Worm (Caenorhabditis elegans): ENCODE results near the gene dmsr-1.

The dmsr-1 gene

DNA sequence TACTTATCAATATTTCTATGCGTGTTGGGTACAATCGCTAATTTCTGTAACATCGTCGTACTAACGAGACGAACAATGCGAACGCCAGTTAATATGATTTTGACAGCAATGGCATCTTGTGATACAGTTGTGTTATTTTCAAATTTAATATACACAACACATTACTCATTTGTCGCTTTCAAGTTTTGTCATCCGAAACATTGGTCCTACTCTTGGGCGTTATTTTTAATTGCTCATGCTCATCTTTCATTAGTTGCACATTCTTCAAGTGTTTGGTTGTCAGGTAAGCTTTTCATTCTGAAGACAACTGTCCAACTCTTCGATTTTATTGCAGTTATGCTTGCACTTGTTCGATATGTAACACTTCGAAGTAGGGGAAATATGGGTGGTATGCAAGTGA is 638 bp downstream of the dmsr-1 start:
- TF ChIP-seq T22C8.4 (GFP tag; IDR thresholded peaks at IDR 0.05), result no peak
- TF ChIP-seq med-1 (GFP tag; optimal IDR thresholded peaks at IDR 0.05; ENCODE audit: insufficient read depth), result no peak
- TF ChIP-seq flt-1 (GFP tag; IDR thresholded peaks at IDR 0.05), result no peak
- no peak for TF ChIP-seq klf-2 (GFP tag; conservative IDR thresholded peaks at IDR 0.05)
- no peak for TF ChIP-seq cog-1 (tag; optimal IDR thresholded peaks at IDR 0.05)
- TF ChIP-seq ztf-29 (GFP tag; IDR thresholded peaks at IDR 0.05), result no peak
- TF ChIP-seq tab-1 (GFP tag; IDR thresholded peaks at IDR 0.05), result no peak
- TF ChIP-seq ztf-23 (GFP tag; IDR thresholded peaks at IDR 0.05), result no peak
- TF ChIP-seq ref-1 (GFP tag; conservative IDR thresholded peaks at IDR 0.05), result no peak

ce11 chrV:11443503-11443902 is 4.9 kb downstream of the dmsr-1 start, which contains the start of gene F57B7.2:
TSS of gene F57B7.2 (minus strand) at chrV:11443603.
- TF ChIP-seq T22C8.4 (GFP tag; IDR thresholded peaks at IDR 0.05) (no peak), cog-1 (tag; optimal IDR thresholded peaks at IDR 0.05) (no peak), klf-2 (GFP tag; conservative IDR thresholded peaks at IDR 0.05) (no peak), tab-1 (GFP tag; IDR thresholded peaks at IDR 0.05) (no peak), flt-1 (GFP tag; IDR thresholded peaks at IDR 0.05) (no peak), ref-1 (GFP tag; conservative IDR thresholded peaks at IDR 0.05) (no peak)

- TF ChIP-seq klf-2 (GFP tag; conservative IDR thresholded peaks at IDR 0.05) (no peak), T22C8.4 (GFP tag; IDR thresholded peaks at IDR 0.05) (peak; percentile 41; the same call in 1 of the 2 replicates)
Observed at ce11 chrV:11445375-11445774, 6.8 kb downstream of the dmsr-1 start.

DNA sequence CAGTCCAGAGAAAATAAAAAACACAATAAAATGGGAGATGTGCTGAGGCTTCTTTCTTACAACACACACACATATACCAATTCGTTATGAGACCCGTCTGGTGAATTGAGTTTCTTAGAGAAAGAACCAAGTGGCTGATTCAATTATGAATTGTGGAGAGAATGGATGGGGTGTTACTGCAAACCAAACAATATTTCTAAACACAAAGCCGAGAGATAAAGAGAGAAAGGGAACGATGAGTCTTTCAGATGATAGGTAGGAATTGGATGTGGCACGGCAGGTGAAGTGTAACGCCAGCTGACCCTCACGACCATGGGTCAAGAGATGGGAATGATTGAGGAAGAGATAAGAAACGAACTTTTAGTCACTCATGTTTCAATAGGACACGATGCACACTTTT is 7.7 kb downstream of the dmsr-1 start, which contains the start of gene mig-17:
Gene mig-17, plus strand, starts transcription at position 389 of the 400 bp plus-strand sequence.
- TF ChIP-seq klf-2 (GFP tag; conservative IDR thresholded peaks at IDR 0.05) (no peak), med-1 (GFP tag; optimal IDR thresholded peaks at IDR 0.05; ENCODE audit: insufficient read depth) (no peak)

DNA sequence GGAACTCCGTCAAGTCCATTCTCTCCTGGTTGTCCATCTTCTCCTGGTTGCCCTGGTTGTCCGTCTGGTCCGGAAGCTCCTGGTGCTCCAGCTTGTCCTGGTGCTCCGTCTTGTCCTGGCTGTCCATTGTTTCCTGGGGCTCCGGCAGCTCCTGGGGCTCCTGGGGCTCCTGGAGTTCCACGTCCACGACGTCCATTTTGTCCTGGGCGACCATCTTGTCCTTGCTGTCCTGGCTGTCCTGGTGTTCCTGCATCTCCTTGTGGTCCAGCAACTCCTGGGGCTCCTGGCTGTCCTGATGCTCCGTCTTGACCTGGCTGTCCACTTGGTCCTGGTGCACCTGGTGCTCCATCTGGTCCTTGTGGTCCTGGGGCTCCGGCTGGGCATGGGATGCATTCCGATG is 10.8 kb downstream of the dmsr-1 start:
- TF ChIP-seq ztf-29 (GFP tag; IDR thresholded peaks at IDR 0.05), result no peak
- no peak for TF ChIP-seq med-1 (GFP tag; optimal IDR thresholded peaks at IDR 0.05; ENCODE audit: insufficient read depth)
- no peak for TF ChIP-seq ref-1 (GFP tag; conservative IDR thresholded peaks at IDR 0.05)
- TF ChIP-seq T22C8.4 (GFP tag; IDR thresholded peaks at IDR 0.05), result no peak
- no peak for TF ChIP-seq tab-1 (GFP tag; IDR thresholded peaks at IDR 0.05)
- no peak for TF ChIP-seq klf-2 (GFP tag; conservative IDR thresholded peaks at IDR 0.05)
- TF ChIP-seq ztf-23 (GFP tag; IDR thresholded peaks at IDR 0.05), result no peak
- TF ChIP-seq cog-1 (tag; optimal IDR thresholded peaks at IDR 0.05), result no peak
- TF ChIP-seq flt-1 (GFP tag; IDR thresholded peaks at IDR 0.05), result no peak

DNA sequence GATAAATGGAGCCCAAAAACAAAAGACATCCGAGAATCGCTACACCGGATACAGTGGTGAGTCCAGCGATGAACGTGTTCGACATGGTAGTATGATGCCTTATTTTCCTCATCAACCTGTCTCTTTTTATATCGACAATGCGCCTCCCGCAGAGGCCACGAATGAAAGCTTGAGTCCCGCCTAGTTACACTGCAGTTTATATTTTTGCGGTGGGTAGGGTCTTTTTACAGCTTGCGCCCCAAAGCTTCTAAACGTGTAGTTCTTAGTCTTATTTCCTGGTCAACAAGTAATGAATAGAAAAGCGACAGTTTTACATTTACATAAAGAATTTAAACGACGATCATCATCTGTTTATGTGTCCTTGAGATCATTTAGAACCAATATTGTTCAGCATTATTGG is 11.7 kb downstream of the dmsr-1 start, which contains the start of gene col-156:
Gene col-156, minus strand, starts transcription at position 101 of the 400 bp plus-strand sequence.
- TF ChIP-seq tab-1 (GFP tag; IDR thresholded peaks at IDR 0.05), result no peak
- no peak for TF ChIP-seq klf-2 (GFP tag; conservative IDR thresholded peaks at IDR 0.05)
- no peak for TF ChIP-seq cog-1 (tag; optimal IDR thresholded peaks at IDR 0.05)
- no peak for TF ChIP-seq ztf-23 (GFP tag; IDR thresholded peaks at IDR 0.05)
- TF ChIP-seq flt-1 (GFP tag; IDR thresholded peaks at IDR 0.05), result no peak
- no peak for TF ChIP-seq T22C8.4 (GFP tag; IDR thresholded peaks at IDR 0.05)
- TF ChIP-seq ztf-29 (GFP tag; IDR thresholded peaks at IDR 0.05), result no peak
- no peak for TF ChIP-seq med-1 (GFP tag; optimal IDR thresholded peaks at IDR 0.05; ENCODE audit: insufficient read depth)
- TF ChIP-seq ref-1 (GFP tag; conservative IDR thresholded peaks at IDR 0.05), result no peak

DNA sequence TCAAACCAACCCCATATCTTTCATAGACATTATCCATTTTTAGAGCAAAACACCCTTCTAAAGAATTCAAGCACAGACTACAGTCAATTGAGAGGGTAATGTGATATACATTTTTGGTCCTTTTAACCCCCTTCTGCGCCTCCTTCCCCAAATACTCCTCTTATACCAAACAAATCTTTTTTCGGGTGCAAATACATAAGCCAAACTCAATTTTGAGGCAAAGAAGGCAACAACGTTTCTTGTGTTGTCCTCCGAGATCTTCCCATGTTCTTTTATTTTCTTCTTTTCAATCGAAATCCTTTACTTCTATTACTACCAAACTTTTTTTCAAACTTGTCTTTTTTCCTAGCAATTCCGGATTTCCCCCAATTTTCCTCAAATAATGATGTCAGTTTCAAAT is 16.4 kb downstream of the dmsr-1 start:
- TF ChIP-seq ref-1 (GFP tag; conservative IDR thresholded peaks at IDR 0.05) (no peak), ztf-23 (GFP tag; IDR thresholded peaks at IDR 0.05) (no peak), T22C8.4 (GFP tag; IDR thresholded peaks at IDR 0.05) (no peak), cog-1 (tag; optimal IDR thresholded peaks at IDR 0.05) (no peak), ztf-29 (GFP tag; IDR thresholded peaks at IDR 0.05) (no peak), flt-1 (GFP tag; IDR thresholded peaks at IDR 0.05) (no peak), med-1 (GFP tag; optimal IDR thresholded peaks at IDR 0.05; ENCODE audit: insufficient read depth) (no peak), tab-1 (GFP tag; IDR thresholded peaks at IDR 0.05) (no peak), klf-2 (GFP tag; conservative IDR thresholded peaks at IDR 0.05) (no peak)

DNA sequence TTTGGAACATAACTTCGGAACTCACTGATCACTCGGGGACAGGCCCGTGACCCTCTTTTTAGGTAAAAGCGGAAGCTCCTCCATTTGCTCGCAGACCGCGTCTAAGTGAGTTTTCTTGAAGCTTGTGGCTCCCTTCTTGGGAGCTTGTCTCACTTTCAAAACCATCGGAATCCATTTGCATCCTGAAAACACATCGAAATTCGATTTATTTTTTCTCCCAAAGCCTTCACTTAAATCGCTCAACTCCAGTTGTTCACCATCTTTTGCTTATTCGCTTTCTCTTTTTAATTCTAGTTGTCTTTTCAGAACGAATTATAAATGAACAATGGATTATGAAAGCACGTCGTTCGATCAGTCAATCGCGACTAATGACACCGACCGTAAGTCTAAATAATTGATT is 20.7 kb downstream of the dmsr-1 start, which contains the start of gene T11F9.1:
Gene T11F9.1, plus strand, starts transcription at position 301 of the 400 bp plus-strand sequence.
- TF ChIP-seq cog-1 (tag; optimal IDR thresholded peaks at IDR 0.05) (no peak), flt-1 (GFP tag; IDR thresholded peaks at IDR 0.05) (no peak), tab-1 (GFP tag; IDR thresholded peaks at IDR 0.05) (no peak), klf-2 (GFP tag; conservative IDR thresholded peaks at IDR 0.05) (no peak), ztf-23 (GFP tag; IDR thresholded peaks at IDR 0.05) (no peak), T22C8.4 (GFP tag; IDR thresholded peaks at IDR 0.05) (no peak), ref-1 (GFP tag; conservative IDR thresholded peaks at IDR 0.05) (no peak), ztf-29 (GFP tag; IDR thresholded peaks at IDR 0.05) (no peak), med-1 (GFP tag; optimal IDR thresholded peaks at IDR 0.05; ENCODE audit: insufficient read depth) (no peak)

DNA sequence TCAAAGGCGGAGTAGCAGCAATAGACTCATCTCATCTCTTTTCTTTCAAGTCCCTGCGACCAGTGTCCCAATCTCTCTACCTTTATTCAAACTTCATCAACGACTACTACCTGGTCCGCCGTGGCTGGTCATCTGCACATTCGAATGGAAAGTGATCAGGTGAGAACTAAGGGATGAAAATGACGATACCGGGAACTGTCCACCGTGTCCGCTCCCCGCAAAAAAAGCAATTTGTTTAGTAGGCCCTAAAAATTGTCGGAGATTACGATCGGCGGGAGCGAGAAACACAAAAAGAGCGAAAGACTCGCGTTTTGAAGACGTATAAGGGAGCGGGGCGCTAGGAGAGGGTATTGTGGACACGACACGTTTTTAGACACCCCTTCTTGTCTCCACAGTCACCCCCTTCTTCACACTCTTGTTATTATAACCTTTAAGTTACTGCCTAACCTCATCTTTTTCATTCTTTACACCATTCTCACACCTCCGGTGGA is 24.4 kb downstream of the dmsr-1 start, which contains the start of gene zipt-16:
Gene zipt-16, plus strand, starts transcription at position 51 of the 491 bp plus-strand sequence.
- no peak for TF ChIP-seq ztf-23 (GFP tag; IDR thresholded peaks at IDR 0.05)
- no peak for TF ChIP-seq flt-1 (GFP tag; IDR thresholded peaks at IDR 0.05)
- no peak for TF ChIP-seq T22C8.4 (GFP tag; IDR thresholded peaks at IDR 0.05)
- TF ChIP-seq ztf-29 (GFP tag; IDR thresholded peaks at IDR 0.05), result no peak
- no peak for TF ChIP-seq klf-2 (GFP tag; conservative IDR thresholded peaks at IDR 0.05)
- no peak for TF ChIP-seq cog-1 (tag; optimal IDR thresholded peaks at IDR 0.05)
- no peak for TF ChIP-seq tab-1 (GFP tag; IDR thresholded peaks at IDR 0.05)

ce11 chrV:11470210-11470713 is 31.7 kb downstream of the dmsr-1 start, which contains the start of gene aat-6:
TSS of gene aat-6 (minus strand) at chrV:11470663.
- TF ChIP-seq ztf-29 (GFP tag; IDR thresholded peaks at IDR 0.05) (no peak), med-1 (GFP tag; optimal IDR thresholded peaks at IDR 0.05; ENCODE audit: insufficient read depth) (no peak), flt-1 (GFP tag; IDR thresholded peaks at IDR 0.05) (no peak), T22C8.4 (GFP tag; IDR thresholded peaks at IDR 0.05) (no peak), tab-1 (GFP tag; IDR thresholded peaks at IDR 0.05) (no peak), klf-2 (GFP tag; conservative IDR thresholded peaks at IDR 0.05) (no peak), ztf-23 (GFP tag; IDR thresholded peaks at IDR 0.05) (no peak), ref-1 (GFP tag; conservative IDR thresholded peaks at IDR 0.05) (no peak), cog-1 (tag; optimal IDR thresholded peaks at IDR 0.05) (no peak)
